Worm (Caenorhabditis elegans) whole organism, mixed stage, embryonic: Measurements from ENCODE around the gene mlh-1.
A peak's percentile ranks its signal among the peaks of the same experiment; 100 is the strongest.

Experiments used
- blmp-1 ChIP-seq: fragments of 150-350 bp; optimal IDR thresholded peaks from 2 replicates; lab custom pipeline; 2014; ENCODE audit warnings: missing biosample characterization, missing genetic modification characterization
- ces-1 ChIP-seq: fragments of 150-350 bp; optimal IDR thresholded peaks from 2 replicates; lab custom pipeline; 2014; ENCODE audit warnings: missing biosample characterization, missing genetic modification reagents, missing genetic modification characterization
- elt-1 ChIP-seq: sonication (generic microtip); optimal IDR thresholded peaks from 2 replicates; lab custom pipeline; 2017; ENCODE audit warnings: missing genetic modification characterization, mild to moderate bottlenecking, missing compliant biosample characterization, antibody characterized with exemption, moderate library complexity, borderline replicate concordance; ENCODE audit not compliant: insufficient read depth
- ham-2 ChIP-seq: fragments of 200-800 bp; sonication (Bioruptor generic); optimal IDR thresholded peaks from 2 replicates; lab custom pipeline; 2018; ENCODE audit warnings: mild to moderate bottlenecking, missing genetic modification characterization, missing compliant biosample characterization
- lsy-2 ChIP-seq: fragments of 150-350 bp; optimal IDR thresholded peaks from 2 replicates; lab custom pipeline; 2014; ENCODE audit warnings: missing biosample characterization, missing genetic modification characterization
- nhr-12 ChIP-seq: fragments of 150-350 bp; optimal IDR thresholded peaks from 2 replicates; lab custom pipeline; 2014; ENCODE audit warnings: missing biosample characterization, missing genetic modification characterization
- nhr-237 ChIP-seq: fragments of 150-350 bp; optimal IDR thresholded peaks from 2 replicates; lab custom pipeline; 2014; ENCODE audit warnings: missing biosample characterization, missing genetic modification characterization
- pha-4 ChIP-seq: fragments of 150-350 bp; optimal IDR thresholded peaks from 2 replicates; lab custom pipeline; 2018; ENCODE audit warnings: missing biosample characterization, missing genetic modification reagents, missing genetic modification characterization
- snpc-4 ChIP-seq: fragments of 150-350 bp; optimal IDR thresholded peaks from 2 replicates; lab custom pipeline; 2014; ENCODE audit warnings: missing biosample characterization, missing genetic modification characterization
- sptf-1 ChIP-seq: sonication (generic microtip); optimal IDR thresholded peaks from 2 replicates; lab custom pipeline; 2017; ENCODE audit warnings: mild to moderate bottlenecking, missing genetic modification characterization, moderate library complexity, missing compliant biosample characterization

ce11 chrIII:13527424-13528097 is 13.2 kb upstream of the mlh-1 start, which contains the start of gene lron-13:
- peak; percentile 43 for TF ChIP-seq pha-4 (tag; lab: Kevin White, UChicago)
- no peak for TF ChIP-seq nhr-237 (tag; lab: Kevin White, UChicago)
- no peak for TF ChIP-seq sptf-1 (tag; lab: Kevin White, UChicago)
- TF ChIP-seq lsy-2 = no peak
- TF ChIP-seq nhr-12 (tag; lab: Kevin White, UChicago) = no peak
- no peak for TF ChIP-seq snpc-4 (tag; lab: Kevin White, UChicago)
- TF ChIP-seq ces-1 (GFP tag; lab: Kevin White, UChicago) = no peak
- TF ChIP-seq elt-1 = no peak
- no peak for TF ChIP-seq blmp-1 (tag; lab: Kevin White, UChicago)
- TF ChIP-seq ham-2 (GFP tag; lab: Kevin White, UChicago) = no peak
